Worm (Caenorhabditis elegans) whole organism, L1 larva: ENCODE results near the gene kbp-4.

Experiments used
- C04F5.9 ChIP-seq: sonication (generic microtip); optimal IDR thresholded peaks from 2 replicates; lab custom pipeline; 2016; ENCODE audit warnings: missing genetic modification characterization, missing compliant biosample characterization
- C16A3.4 ChIP-seq: fragments of 150-350 bp; optimal IDR thresholded peaks from 2 replicates; lab custom pipeline; 2014; ENCODE audit warnings: missing biosample characterization, missing genetic modification characterization
- C34B4.2 ChIP-seq: sonication (generic microtip); optimal IDR thresholded peaks from 2 replicates; lab custom pipeline; 2017; ENCODE audit warnings: mild to moderate bottlenecking, missing genetic modification characterization, missing compliant biosample characterization
- F16B12.6 ChIP-seq: fragments of 150-350 bp; optimal IDR thresholded peaks from 2 replicates; lab custom pipeline; 2014; ENCODE audit warnings: missing biosample characterization, missing genetic modification characterization
- aly-2 ChIP-seq: fragments of 150-350 bp; optimal IDR thresholded peaks from 2 replicates; lab custom pipeline; 2014; ENCODE audit warnings: missing biosample characterization, missing genetic modification characterization
- ama-1 ChIP-seq: fragments of 150-350 bp; optimal IDR thresholded peaks from 2 replicates; lab custom pipeline; 2014
- blmp-1 ChIP-seq: fragments of 150-350 bp; optimal IDR thresholded peaks from 2 replicates; lab custom pipeline; 2014; ENCODE audit warnings: missing biosample characterization, missing genetic modification characterization
- ceh-82 ChIP-seq, 3 experiments: fragments of 150-350 bp in 1 of 3; sonication (generic microtip) in 2 of 3; optimal IDR thresholded peaks; 2 replicates each; lab custom pipeline; 2014 to 2017; ENCODE audit warnings: missing biosample characterization in 3 of 3, missing genetic modification characterization in 3 of 3
- dpl-1 ChIP-seq, 3 experiments: fragments of 150-350 bp in 2 of 3; sonication (generic microtip) in 1 of 3; optimal IDR thresholded peaks; 2 replicates each; lab custom pipeline; 2014 to 2017; ENCODE audit warnings: missing biosample characterization in 3 of 3, missing genetic modification characterization in 3 of 3, missing genetic modification reagents in 3 of 3
- dsc-1 ChIP-seq: sonication (generic microtip); optimal IDR thresholded peaks from 2 replicates; lab custom pipeline; 2016; ENCODE audit warnings: mild to moderate bottlenecking, missing genetic modification characterization, missing compliant biosample characterization
- efl-1 ChIP-seq, 4 experiments: fragments of 150-350 bp; optimal IDR thresholded peaks in 3 of 4; peaks in 1 of 4; 1 replicate in 1 of 4; 2 replicates in 3 of 4; lab custom pipeline; 2014; ENCODE audit warnings: missing biosample characterization in 2 of 4, missing genetic modification characterization in 2 of 4, missing genetic modification reagents in 2 of 4
- egl-13 ChIP-seq: sonication (generic microtip); optimal IDR thresholded peaks from 2 replicates; lab custom pipeline; 2016; ENCODE audit warnings: missing genotype, missing genetic modification reagents, missing genetic modification characterization, missing compliant biosample characterization
- ets-5 ChIP-seq: fragments of 200-800 bp; sonication (Bioruptor generic); IDR thresholded peaks from 2 replicates; pipeline ENCODE4 v1.3.6; 2022; ENCODE audit warnings: missing genetic modification characterization, missing compliant biosample characterization
- fkh-8 ChIP-seq: sonication (generic microtip); optimal IDR thresholded peaks from 2 replicates; lab custom pipeline; 2016; ENCODE audit warnings: mild to moderate bottlenecking, missing genetic modification characterization, missing compliant biosample characterization
- irx-1 ChIP-seq: sonication (generic microtip); optimal IDR thresholded peaks from 2 replicates; lab custom pipeline; 2016; ENCODE audit warnings: missing genetic modification characterization, missing compliant biosample characterization
- isw-1 ChIP-seq: fragments of 200-800 bp; sonication (Bioruptor generic); IDR thresholded peaks from 2 replicates; pipeline ENCODE4 v1.3.6; 2022; ENCODE audit warnings: missing genetic modification characterization, missing compliant biosample characterization
- jun-1 ChIP-seq: fragments of 150-350 bp; optimal IDR thresholded peaks from 2 replicates; lab custom pipeline; 2014; ENCODE audit warnings: missing biosample characterization, missing genetic modification reagents, missing genetic modification characterization
- lin-13 ChIP-seq: fragments of 150-350 bp; optimal IDR thresholded peaks from 2 replicates; lab custom pipeline; 2014; ENCODE audit warnings: missing biosample characterization, missing genetic modification reagents, missing genetic modification characterization
- lin-14 ChIP-seq: fragments of 200-800 bp; sonication (Bioruptor generic); optimal IDR thresholded peaks from 2 replicates; lab custom pipeline; 2018; ENCODE audit warnings: mild to moderate bottlenecking, missing genetic modification characterization, moderate library complexity, missing compliant biosample characterization
- lin-15B ChIP-seq: fragments of 150-350 bp; sonication (generic microtip); optimal IDR thresholded peaks from 3 replicates; lab custom pipeline; 2014; ENCODE audit warnings: missing biosample characterization, missing genetic modification characterization
- lin-35 ChIP-seq, 2 experiments: fragments of 150-350 bp; optimal IDR thresholded peaks; 2 replicates each; lab custom pipeline; 2014; ENCODE audit warnings: missing biosample characterization in 2 of 2, missing genetic modification characterization in 2 of 2, missing genetic modification reagents in 2 of 2
- lin-39 ChIP-seq: fragments of 150-350 bp; optimal IDR thresholded peaks from 2 replicates; lab custom pipeline; 2014; ENCODE audit warnings: missing biosample characterization, missing genetic modification reagents, missing genetic modification characterization
- lsy-2 ChIP-seq, 2 experiments: fragments of 150-350 bp; optimal IDR thresholded peaks; 2 replicates each; lab custom pipeline; 2014; ENCODE audit warnings: missing biosample characterization in 2 of 2, missing genetic modification characterization in 2 of 2
- mdl-1 ChIP-seq, 2 experiments: fragments of 150-350 bp; optimal IDR thresholded peaks; 2 replicates each; lab custom pipeline; 2014 to 2017; ENCODE audit warnings: missing biosample characterization in 2 of 2, missing genetic modification characterization in 2 of 2, inconsistent platforms in 1 of 2
- mep-1 ChIP-seq: fragments of 150-350 bp; optimal IDR thresholded peaks from 2 replicates; lab custom pipeline; 2014; ENCODE audit warnings: missing biosample characterization, missing genetic modification characterization
- nhr-11 ChIP-seq: fragments of 150-350 bp; optimal IDR thresholded peaks from 2 replicates; lab custom pipeline; 2014; ENCODE audit warnings: missing biosample characterization, missing genetic modification characterization
- nhr-12 ChIP-seq: sonication (generic microtip); optimal IDR thresholded peaks from 2 replicates; lab custom pipeline; 2017; ENCODE audit warnings: missing biosample characterization, missing genetic modification characterization
- nhr-19 ChIP-seq: fragments of 200-800 bp; sonication (Bioruptor generic); conservative IDR thresholded peaks from 2 replicates; pipeline ENCODE4 v1.3.6; 2022; ENCODE audit warnings: missing genetic modification characterization, missing compliant biosample characterization
- nhr-20 ChIP-seq: sonication (generic microtip); optimal IDR thresholded peaks from 2 replicates; lab custom pipeline; 2016; ENCODE audit warnings: mild to moderate bottlenecking, missing genetic modification characterization, missing compliant biosample characterization
- nhr-237 ChIP-seq: fragments of 150-350 bp; optimal IDR thresholded peaks from 2 replicates; lab custom pipeline; 2014; ENCODE audit warnings: missing biosample characterization, missing genetic modification characterization
- nhr-71 ChIP-seq: sonication (generic microtip); optimal IDR thresholded peaks from 2 replicates; lab custom pipeline; 2016; ENCODE audit warnings: mild to moderate bottlenecking, missing genetic modification characterization, moderate library complexity, missing compliant biosample characterization
- nhr-76 ChIP-seq: sonication (generic microtip); optimal IDR thresholded peaks from 2 replicates; lab custom pipeline; 2017; ENCODE audit warnings: missing biosample characterization, missing genetic modification characterization
- nhr-77 ChIP-seq: fragments of 150-350 bp; optimal IDR thresholded peaks from 2 replicates; lab custom pipeline; 2014; ENCODE audit warnings: missing biosample characterization, missing genetic modification characterization
- nhr-84 ChIP-seq: sonication (generic microtip); optimal IDR thresholded peaks from 2 replicates; lab custom pipeline; 2017; ENCODE audit warnings: missing biosample characterization, missing genetic modification characterization
- nhr-85 ChIP-seq: sonication (generic microtip); peaks from one replicate; lab custom pipeline; 2016; ENCODE audit warnings: missing genetic modification characterization, inconsistent platforms, missing compliant biosample characterization
- nhr-90 ChIP-seq: sonication (generic microtip); optimal IDR thresholded peaks from 2 replicates; lab custom pipeline; 2016; ENCODE audit warnings: mild to moderate bottlenecking, missing genetic modification characterization, missing compliant biosample characterization; ENCODE audit not compliant: poor library complexity
- rnt-1 ChIP-seq: sonication (generic microtip); optimal IDR thresholded peaks from 2 replicates; lab custom pipeline; 2016; ENCODE audit warnings: mild to moderate bottlenecking, missing genetic modification characterization, moderate library complexity, missing compliant biosample characterization
- skn-1 ChIP-seq: fragments of 150-350 bp; optimal IDR thresholded peaks from 2 replicates; lab custom pipeline; 2014; ENCODE audit warnings: missing biosample characterization, missing genetic modification characterization
- snpc-4 ChIP-seq: fragments of 150-350 bp; optimal IDR thresholded peaks from 2 replicates; lab custom pipeline; 2014; ENCODE audit warnings: missing biosample characterization, missing genetic modification characterization
- snu-23 ChIP-seq: sonication (generic microtip); optimal IDR thresholded peaks from 2 replicates; lab custom pipeline; 2016; ENCODE audit warnings: missing genetic modification characterization, missing compliant biosample characterization
- swsn-7 ChIP-seq: sonication (generic microtip); optimal IDR thresholded peaks from 2 replicates; lab custom pipeline; 2016; ENCODE audit warnings: missing genetic modification characterization, missing compliant biosample characterization
- tbx-2 ChIP-seq: sonication (generic microtip); optimal IDR thresholded peaks from 2 replicates; lab custom pipeline; 2016; ENCODE audit warnings: missing genetic modification characterization, missing compliant biosample characterization
- xbp-1 ChIP-seq: sonication (generic microtip); optimal IDR thresholded peaks from 2 replicates; lab custom pipeline; 2016; ENCODE audit warnings: missing genetic modification characterization, missing compliant biosample characterization
- ztf-11 ChIP-seq, 2 experiments: sonication (generic microtip); optimal IDR thresholded peaks; 2 replicates each; lab custom pipeline; 2016 to 2017; ENCODE audit warnings: missing genetic modification characterization in 2 of 2, missing biosample characterization in 1 of 2, missing compliant biosample characterization in 1 of 2

kbp-4 gene

DNA sequence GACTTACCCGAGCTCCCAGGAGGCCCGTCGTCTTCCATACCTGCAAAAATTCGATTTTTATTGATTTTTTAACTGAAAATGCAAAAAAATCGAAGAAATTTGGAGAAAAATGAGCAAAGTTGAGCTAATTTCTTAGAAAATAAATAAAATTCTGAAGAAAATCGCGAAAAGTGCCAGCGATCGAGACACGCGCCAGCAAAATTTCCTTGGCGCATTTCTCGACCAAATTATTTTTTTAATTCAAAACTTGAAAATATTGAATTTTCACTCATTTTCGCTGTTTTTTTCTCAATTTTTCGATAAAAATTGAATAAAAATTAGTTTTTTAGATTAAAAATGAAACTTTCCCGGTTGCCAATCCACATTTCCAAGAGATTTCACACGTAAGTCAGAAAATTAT lies 43.5 kb upstream of the kbp-4 start, which contains the start of the genes chin-1 and BE0003N10.1:
TSS of gene chin-1 (minus strand) at position 40 of the 400 bp plus-strand sequence.
TSS of gene BE0003N10.1 (plus strand) at position 320 of the 400 bp plus-strand sequence.
- no peak for TF ChIP-seq nhr-237 (tag; lab: Kevin White, UChicago)
- no peak for TF ChIP-seq nhr-12 (tag; lab: Kevin White, UChicago)
- no peak for TF ChIP-seq dsc-1 (tag; lab: Kevin White, UChicago)
- peak; percentile 61 to 66 for TF ChIP-seq lin-35 (GFP tag; optimal IDR thresholded peaks at IDR 0.05; lab: Kevin White, UChicago)
- no peak for TF ChIP-seq ztf-11 (tag; optimal IDR thresholded peaks at IDR 0.05; lab: Kevin White, UChicago)
- TF ChIP-seq lin-14 (GFP tag; lab: Kevin White, UChicago) = peak; percentile 41
- no peak for TF ChIP-seq mdl-1 (tag; optimal IDR thresholded peaks at IDR 0.05; lab: Kevin White, UChicago)
- peak; percentile 82 for TF ChIP-seq nhr-85
- TF ChIP-seq tbx-2 (tag; lab: Kevin White, UChicago) = peak; percentile 54
- no peak for TF ChIP-seq jun-1 (tag; lab: Kevin White, UChicago)
- TF ChIP-seq xbp-1 (tag; lab: Kevin White, UChicago) = peak; percentile 61
- peak; percentile 52 for TF ChIP-seq nhr-19 (GFP tag; lab: Robert Waterston, UW)
- no peak for TF ChIP-seq ets-5 (GFP tag; lab: Robert Waterston, UW)
- TF ChIP-seq mep-1 = peak; percentile 85
- TF ChIP-seq lin-39 (tag; lab: Kevin White, UChicago) = peak; percentile 85
- TF ChIP-seq ama-1 (lab: Kevin White, UChicago) = no peak
- peak; percentile 47 to 70 for TF ChIP-seq efl-1 (optimal IDR thresholded peaks at IDR 0.05; lab: Kevin White, UChicago)
- TF ChIP-seq efl-1 (GFP tag; optimal IDR thresholded peaks at IDR 0.05 in 1 of 2; lab: Kevin White, UChicago) = peak; percentile 67 to 97
- peak; percentile 12 for TF ChIP-seq C16A3.4 (tag; lab: Kevin White, UChicago)
- peak; percentile 26 for TF ChIP-seq nhr-20 (tag; lab: Kevin White, UChicago)
- peak; percentile 59 for TF ChIP-seq isw-1 (GFP tag; lab: Robert Waterston, UW)
- peak; percentile 67 for TF ChIP-seq rnt-1
- TF ChIP-seq F16B12.6 (tag; lab: Kevin White, UChicago) = peak; percentile 42
- peak; percentile 21 for TF ChIP-seq lin-13 (GFP tag; lab: Kevin White, UChicago)
- TF ChIP-seq snu-23 (GFP tag; lab: Kevin White, UChicago) = peak; percentile 65
- TF ChIP-seq ceh-82 (tag; optimal IDR thresholded peaks at IDR 0.05; lab: Kevin White, UChicago) = peak; percentile 38 to 71 (median 41)
- TF ChIP-seq lin-15B (tag; lab: Kevin White, UChicago) = peak; percentile 23
- peak; percentile 42 for TF ChIP-seq nhr-90 (tag; lab: Kevin White, UChicago)
- no peak for TF ChIP-seq nhr-77 (tag; lab: Kevin White, UChicago)
- TF ChIP-seq nhr-76 (tag; lab: Kevin White, UChicago) = no peak
- peak; percentile 27 for TF ChIP-seq C04F5.9 (tag; lab: Kevin White, UChicago)
- peak; percentile 47 to 74 (median 69) for TF ChIP-seq dpl-1 (GFP tag; optimal IDR thresholded peaks at IDR 0.05; lab: Kevin White, UChicago)
- TF ChIP-seq blmp-1 = peak; percentile 39
- TF ChIP-seq nhr-11 (tag; lab: Kevin White, UChicago) = no peak
- peak; percentile 24 for TF ChIP-seq irx-1
- peak; percentile 70 to 76 for TF ChIP-seq lsy-2 (tag; optimal IDR thresholded peaks at IDR 0.05; lab: Kevin White, UChicago)
- peak; percentile 7 for TF ChIP-seq aly-2
- no peak for TF ChIP-seq skn-1 (tag; lab: Kevin White, UChicago)
- no peak for TF ChIP-seq egl-13
- TF ChIP-seq nhr-71 = peak; percentile 72
- TF ChIP-seq swsn-7 (tag; lab: Kevin White, UChicago) = peak; percentile 55
- no peak for TF ChIP-seq C34B4.2

DNA sequence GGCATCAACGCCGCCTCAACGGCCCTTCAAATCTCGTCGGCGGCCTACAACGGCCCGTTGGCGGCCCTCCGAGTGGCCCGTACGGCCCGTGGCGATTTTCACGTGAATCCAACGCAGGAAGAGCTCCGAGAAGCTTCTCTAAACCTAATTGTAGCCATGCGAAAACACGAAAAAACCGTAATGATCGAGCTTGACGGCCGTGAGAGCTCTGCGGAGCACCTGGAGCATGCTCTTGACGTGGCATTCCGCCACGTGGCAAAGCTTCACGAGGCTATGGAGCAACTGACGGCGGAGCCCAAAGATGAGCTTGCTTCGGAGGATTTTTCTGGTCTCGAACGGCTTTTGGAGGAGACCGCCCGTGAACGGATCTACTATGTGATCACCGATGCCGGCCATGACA lies 40.6 kb upstream of the kbp-4 start:
- TF ChIP-seq nhr-11 (tag; lab: Kevin White, UChicago) (no peak), xbp-1 (tag; lab: Kevin White, UChicago) (no peak), irx-1 (no peak), nhr-20 (tag; lab: Kevin White, UChicago) (no peak), nhr-84 (tag; lab: Kevin White, UChicago) (no peak), nhr-77 (tag; lab: Kevin White, UChicago) (no peak), jun-1 (tag; lab: Kevin White, UChicago) (no peak), snpc-4 (tag; lab: Kevin White, UChicago) (no peak), fkh-8 (tag; lab: Kevin White, UChicago) (no peak), aly-2 (no peak)
